Worm (Caenorhabditis elegans): ENCODE measurements around the gene srh-291.

srh-291 gene

DNA sequence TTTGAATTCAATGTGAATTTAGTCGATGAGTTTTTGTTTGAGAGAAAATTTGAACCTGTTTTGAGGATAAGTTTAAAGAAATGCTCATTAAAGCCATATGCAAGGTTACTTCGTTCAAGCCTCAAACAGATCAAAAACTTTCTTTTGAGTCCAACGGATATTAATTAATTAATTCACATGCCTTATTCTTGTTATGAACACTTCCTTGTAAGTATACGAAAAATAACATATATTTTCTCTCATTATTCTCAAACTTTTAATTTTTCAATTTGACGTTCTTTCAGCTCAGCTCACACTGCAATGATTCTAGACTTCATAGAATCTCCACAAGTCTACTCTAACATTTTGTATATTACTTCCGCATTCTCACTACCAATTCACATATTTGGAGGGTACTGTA lies 22.9 kb downstream of the srh-291 start, which contains the start of gene srh-304:
Gene srh-304, plus strand, starts transcription at position 301 of the 400 bp plus-strand sequence.
- TF ChIP-seq lin-32 (GFP tag; optimal IDR thresholded peaks at IDR 0.05), result no peak
- TF ChIP-seq lsy-2 (tag; optimal IDR thresholded peaks at IDR 0.05), result no peak
- no peak for TF ChIP-seq unc-120 (tag; optimal IDR thresholded peaks at IDR 0.05; ENCODE audit: poor library complexity, severe bottlenecking)
- no peak for TF ChIP-seq mls-2 (tag; optimal IDR thresholded peaks at IDR 0.05)
- TF ChIP-seq sem-2 (GFP tag; optimal IDR thresholded peaks at IDR 0.05), result no peak
- no peak for TF ChIP-seq blmp-1 (tag; optimal IDR thresholded peaks at IDR 0.05)
- no peak for TF ChIP-seq unc-62 (GFP tag; optimal IDR thresholded peaks at IDR 0.05)
- TF ChIP-seq hlh-1 (tag; optimal IDR thresholded peaks at IDR 0.05), result no peak
- TF ChIP-seq ceh-39 (tag; optimal IDR thresholded peaks at IDR 0.05), result no peak
- TF ChIP-seq lin-13 (tag; optimal IDR thresholded peaks at IDR 0.05), result no peak
- TF ChIP-seq bed-3 (GFP tag; optimal IDR thresholded peaks at IDR 0.05), result no peak
- TF ChIP-seq ham-2 (GFP tag; optimal IDR thresholded peaks at IDR 0.05), result no peak
- no peak for TF ChIP-seq mep-1 (tag; optimal IDR thresholded peaks at IDR 0.05)
- no peak for TF ChIP-seq unc-39 (tag; optimal IDR thresholded peaks at IDR 0.05)

DNA sequence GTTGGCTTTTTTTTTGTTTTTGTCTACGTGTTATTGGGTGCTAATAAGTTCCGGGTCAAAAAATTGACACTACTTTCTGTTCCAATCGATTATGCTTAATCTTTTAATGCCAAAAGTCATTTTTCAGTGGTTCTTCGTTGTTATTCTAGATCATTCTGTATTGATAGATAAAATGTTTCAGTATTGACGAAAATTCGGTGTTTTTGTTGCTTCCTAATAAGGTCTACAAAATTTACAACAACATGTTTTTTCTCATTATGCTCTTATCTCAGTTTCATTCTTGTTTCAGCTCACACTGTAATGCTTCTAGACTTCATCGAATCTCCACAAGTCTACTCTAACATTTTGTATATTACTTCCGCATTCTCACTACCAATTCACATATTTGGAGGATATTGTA lies 25.9 kb downstream of the srh-291 start, which contains the start of gene srh-303:
Gene srh-303, plus strand, starts transcription at position 301 of the 400 bp plus-strand sequence.
- TF ChIP-seq lin-32 (GFP tag; optimal IDR thresholded peaks at IDR 0.05), result no peak
- no peak for TF ChIP-seq nhr-2 (tag; optimal IDR thresholded peaks at IDR 0.05)
- no peak for TF ChIP-seq unc-120 (tag; optimal IDR thresholded peaks at IDR 0.05; ENCODE audit: poor library complexity, severe bottlenecking)
- no peak for TF ChIP-seq M03D4.4 (tag; optimal IDR thresholded peaks at IDR 0.05)
- TF ChIP-seq lin-13 (tag; optimal IDR thresholded peaks at IDR 0.05), result no peak
- no peak for TF ChIP-seq elt-3 (tag; optimal IDR thresholded peaks at IDR 0.05)
- TF ChIP-seq snpc-4 (tag; optimal IDR thresholded peaks at IDR 0.05), result no peak
- TF ChIP-seq mls-2 (tag; optimal IDR thresholded peaks at IDR 0.05), result no peak
- no peak for TF ChIP-seq unc-62 (GFP tag; optimal IDR thresholded peaks at IDR 0.05)
- TF ChIP-seq blmp-1 (tag; optimal IDR thresholded peaks at IDR 0.05), result no peak
- TF ChIP-seq sptf-1 (tag; optimal IDR thresholded peaks at IDR 0.05), result no peak
- TF ChIP-seq lsy-2 (tag; optimal IDR thresholded peaks at IDR 0.05), result no peak
- TF ChIP-seq cnd-1 (tag; optimal IDR thresholded peaks at IDR 0.05), result no peak
- TF ChIP-seq unc-39 (tag; optimal IDR thresholded peaks at IDR 0.05), result no peak
- no peak for TF ChIP-seq nhr-237 (tag; optimal IDR thresholded peaks at IDR 0.05)

DNA sequence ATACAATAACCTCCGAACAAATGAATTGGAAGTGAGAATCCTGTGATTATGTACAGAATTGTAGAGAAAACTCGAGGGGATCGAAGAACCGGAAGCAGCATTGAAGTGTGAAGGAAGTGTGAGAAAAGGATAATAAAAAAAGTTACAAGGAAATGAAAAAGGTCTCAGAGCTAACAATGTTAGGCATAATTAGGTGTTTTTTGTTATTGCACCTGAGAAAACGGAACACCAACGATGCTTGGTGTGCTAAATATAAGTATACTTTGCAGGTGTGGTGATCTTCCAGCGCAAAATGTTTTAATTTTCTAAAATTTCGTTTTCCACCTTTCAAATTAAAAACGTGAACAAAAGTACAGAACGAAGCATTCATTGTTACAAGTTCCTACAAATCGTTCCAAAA lies 38.7 kb downstream of the srh-291 start, which contains the start of gene srh-286:
Gene srh-286, minus strand, starts transcription at position 101 of the 400 bp plus-strand sequence.
- no peak for TF ChIP-seq nhr-2 (tag; optimal IDR thresholded peaks at IDR 0.05)
- no peak for TF ChIP-seq ceh-83 (GFP tag; optimal IDR thresholded peaks at IDR 0.05)
- no peak for TF ChIP-seq mab-5 (tag; optimal IDR thresholded peaks at IDR 0.05)
- no peak for TF ChIP-seq tbx-8 (GFP tag; optimal IDR thresholded peaks at IDR 0.05)
- no peak for TF ChIP-seq zip-8 (tag; optimal IDR thresholded peaks at IDR 0.05)
- TF ChIP-seq sem-2 (GFP tag; optimal IDR thresholded peaks at IDR 0.05), result no peak
- no peak for TF ChIP-seq ces-1 (GFP tag; optimal IDR thresholded peaks at IDR 0.05)
- no peak for TF ChIP-seq unc-62 (GFP tag; optimal IDR thresholded peaks at IDR 0.05)
- no peak for TF ChIP-seq lsy-2 (tag; optimal IDR thresholded peaks at IDR 0.05)
- TF ChIP-seq nhr-76 (tag; optimal IDR thresholded peaks at IDR 0.05), result no peak
- no peak for TF ChIP-seq sptf-1 (tag; optimal IDR thresholded peaks at IDR 0.05)

DNA sequence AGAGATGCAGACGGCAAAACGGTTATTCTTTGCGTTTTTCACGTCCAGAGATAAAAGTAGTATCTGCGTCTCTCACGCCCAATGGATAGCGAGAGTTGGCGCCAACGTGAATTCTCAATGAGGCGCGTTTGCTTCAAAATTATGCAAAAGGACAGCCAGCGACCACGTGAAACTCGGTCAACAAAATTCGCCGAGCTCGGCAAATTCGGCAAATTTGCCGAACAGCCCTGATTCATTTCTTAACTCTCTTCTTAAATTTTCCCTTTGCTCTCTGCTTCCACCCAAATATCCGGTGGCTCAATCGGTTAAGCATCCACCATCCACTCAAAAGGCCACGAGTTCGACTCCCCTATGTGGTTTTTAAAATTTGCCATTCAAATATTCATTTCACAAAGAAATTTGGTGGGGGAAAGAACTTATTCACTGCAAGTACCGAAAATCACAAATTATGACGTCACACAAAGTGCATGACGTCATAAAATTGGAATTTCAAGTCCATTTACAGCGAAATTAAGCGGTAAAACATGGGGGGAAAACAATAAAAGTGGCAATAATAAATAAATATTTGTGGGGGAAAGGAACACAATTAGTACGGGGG lies 40.0 kb downstream of the srh-291 start:
- no peak for TF ChIP-seq ces-1 (GFP tag; optimal IDR thresholded peaks at IDR 0.05)
- TF ChIP-seq ham-2 (GFP tag; optimal IDR thresholded peaks at IDR 0.05), result no peak
- TF ChIP-seq sem-2 (GFP tag; optimal IDR thresholded peaks at IDR 0.05), result no peak
- TF ChIP-seq zip-8 (tag; optimal IDR thresholded peaks at IDR 0.05), result peak; percentile 100
- TF ChIP-seq lin-13 (tag; optimal IDR thresholded peaks at IDR 0.05), result no peak
- no peak for TF ChIP-seq nhr-2 (tag; optimal IDR thresholded peaks at IDR 0.05)

DNA sequence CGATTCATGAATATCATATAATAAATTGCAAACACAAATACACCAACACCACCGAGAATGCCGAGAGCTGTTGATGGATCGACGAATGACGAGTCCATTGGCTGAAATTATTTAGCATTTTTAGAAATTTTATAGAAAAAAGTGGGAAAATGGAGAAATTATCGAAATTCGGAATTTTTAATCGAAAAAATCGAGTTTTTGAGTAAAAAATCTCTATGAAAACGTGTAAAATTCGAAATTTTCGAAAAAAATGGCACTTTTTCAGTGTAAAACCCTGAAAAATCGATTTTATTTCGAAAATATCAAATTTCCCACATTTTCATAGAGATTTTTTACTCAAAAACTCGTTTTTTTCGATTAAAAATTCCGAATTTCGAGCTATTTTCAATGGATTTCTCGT lies 50.5 kb downstream of the srh-291 start, which contains the start of gene tcc-1:
Gene tcc-1, minus strand, starts transcription at position 101 of the 400 bp plus-strand sequence.
- no peak for TF ChIP-seq lsy-2 (tag; optimal IDR thresholded peaks at IDR 0.05)
- TF ChIP-seq flh-1 (GFP tag; optimal IDR thresholded peaks at IDR 0.05), result no peak
- TF ChIP-seq snpc-4 (tag; optimal IDR thresholded peaks at IDR 0.05), result no peak
- no peak for TF ChIP-seq blmp-1 (tag; optimal IDR thresholded peaks at IDR 0.05)
- TF ChIP-seq lin-13 (tag; optimal IDR thresholded peaks at IDR 0.05), result no peak
- no peak for TF ChIP-seq nhr-12 (tag; optimal IDR thresholded peaks at IDR 0.05)
- TF ChIP-seq ceh-39 (tag; optimal IDR thresholded peaks at IDR 0.05), result no peak
- TF ChIP-seq cnd-1 (tag; optimal IDR thresholded peaks at IDR 0.05), result no peak

Data from whole organism, mixed stage, embryonic.